Worm (Caenorhabditis elegans) whole organism, L1 larva: ENCODE data around the gene nkcc-1.

ENCODE experiments used
- ces-1 ChIP-seq: fragments of 150-350 bp; optimal IDR thresholded peaks from 2 replicates; lab custom pipeline; 2014; ENCODE audit warnings: missing biosample characterization, missing genetic modification reagents, missing genetic modification characterization
- mab-9 ChIP-seq: fragments of 200-800 bp; sonication (Bioruptor generic); IDR thresholded peaks from 2 replicates; pipeline ENCODE4 v1.3.6; 2022; ENCODE audit warnings: missing genetic modification reagents, missing genetic modification characterization, missing compliant biosample characterization
- mdl-1 ChIP-seq, 2 experiments: fragments of 150-350 bp; optimal IDR thresholded peaks; 2 replicates each; lab custom pipeline; 2014 to 2017; ENCODE audit warnings: missing biosample characterization in 2 of 2, missing genetic modification characterization in 2 of 2, inconsistent platforms in 1 of 2
- nhr-237 ChIP-seq: fragments of 150-350 bp; optimal IDR thresholded peaks from 2 replicates; lab custom pipeline; 2014; ENCODE audit warnings: missing biosample characterization, missing genetic modification characterization
- nhr-77 ChIP-seq: fragments of 150-350 bp; optimal IDR thresholded peaks from 2 replicates; lab custom pipeline; 2014; ENCODE audit warnings: missing biosample characterization, missing genetic modification characterization
- skn-1 ChIP-seq: fragments of 150-350 bp; optimal IDR thresholded peaks from 2 replicates; lab custom pipeline; 2014; ENCODE audit warnings: missing biosample characterization, missing genetic modification characterization
- zip-4 ChIP-seq: fragments of 200-800 bp; sonication (Bioruptor generic); optimal IDR thresholded peaks from 2 replicates; lab custom pipeline; 2018; ENCODE audit warnings: mild to moderate bottlenecking, missing genetic modification characterization, moderate library complexity, missing compliant biosample characterization

- TF ChIP-seq mdl-1 (tag; optimal IDR thresholded peaks at IDR 0.05; lab: Kevin White, UChicago), result no peak
- TF ChIP-seq ces-1 (GFP tag; lab: Kevin White, UChicago), result no peak
- no peak for TF ChIP-seq mab-9 (GFP tag; lab: Robert Waterston, UW)
- no peak for TF ChIP-seq zip-4 (GFP tag; lab: Kevin White, UChicago)
- TF ChIP-seq nhr-77 (tag; lab: Kevin White, UChicago), result no peak
- no peak for TF ChIP-seq skn-1 (tag; lab: Kevin White, UChicago)
- TF ChIP-seq nhr-237 (tag; lab: Kevin White, UChicago), result no peak
Observed at ce11 chrIV:14158086-14158485, 34.2 kb upstream of the nkcc-1 start, which contains the start of gene R05A10.8.
